Fruit fly (Drosophila melanogaster): Measurements from ENCODE around the gene Sap-r.

Gene Sap-r

DNA sequence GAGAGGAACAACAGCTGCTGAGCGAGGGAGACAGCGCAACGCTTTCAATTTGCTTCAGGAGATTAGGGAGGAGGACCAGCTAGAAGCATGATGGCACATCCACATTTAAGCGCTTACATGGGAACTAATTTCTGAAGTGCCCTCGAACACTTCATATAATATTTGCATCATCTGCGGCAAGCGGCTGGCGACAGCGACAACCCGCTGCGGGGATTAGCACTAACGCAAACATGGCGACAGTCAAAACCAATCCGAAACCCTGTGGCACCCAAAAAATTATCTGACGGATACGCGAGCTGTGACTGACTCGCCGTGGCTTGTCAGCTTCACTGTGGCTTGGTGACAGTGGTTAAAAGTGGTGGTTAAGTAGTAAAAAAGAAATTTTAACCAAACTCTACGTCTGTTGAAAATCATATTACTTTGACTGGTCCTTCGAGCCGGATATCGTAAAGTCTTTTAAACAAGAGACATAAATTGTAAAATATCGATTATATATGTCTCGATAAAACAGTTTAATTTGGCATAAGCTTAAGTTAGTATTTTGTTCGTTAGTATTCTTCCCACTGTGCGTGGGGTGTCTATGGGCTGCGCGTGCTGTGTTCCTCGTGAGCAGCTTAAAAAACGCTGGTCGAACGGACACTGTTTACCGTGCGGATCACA is 28.8 kb downstream of the Sap-r start (continued):
- TF ChIP-seq Sox100B (GFP tag; optimal IDR thresholded peaks at IDR 0.05): peak; percentile 13
- TF ChIP-seq Lim3 (GFP tag; IDR thresholded peaks at IDR 0.05): no peak
- TF ChIP-seq pzg (GFP tag; optimal IDR thresholded peaks at IDR 0.05): no peak
- TF ChIP-seq lab (GFP tag; optimal IDR thresholded peaks at IDR 0.05): peak; percentile 35
- no peak for TF ChIP-seq CG6654 (GFP tag; optimal IDR thresholded peaks at IDR 0.05)
- TF ChIP-seq CG1647 (GFP tag; optimal IDR thresholded peaks at IDR 0.05): no peak
- TF ChIP-seq ase (GFP tag; IDR thresholded peaks at IDR 0.05): no peak
- TF ChIP-seq insv (GFP tag; optimal IDR thresholded peaks at IDR 0.05): no peak
- no peak for TF ChIP-seq CG10274 (GFP tag; optimal IDR thresholded peaks at IDR 0.05)
- peak; percentile 28 for TF ChIP-seq CG2712 (tag; optimal IDR thresholded peaks at IDR 0.05)
- no peak for TF ChIP-seq Doc3 (GFP tag; IDR thresholded peaks at IDR 0.05; ENCODE audit: partially characterized antibody)
- no peak for TF ChIP-seq zen (tag; optimal IDR thresholded peaks at IDR 0.05)
- no peak for TF ChIP-seq CG3726 (GFP tag; IDR thresholded peaks at IDR 0.05)
- no peak for TF ChIP-seq zf30C (GFP tag; optimal IDR thresholded peaks at IDR 0.05)
- no peak for TF ChIP-seq Asciz (GFP tag; optimal IDR thresholded peaks at IDR 0.05)
- peak; percentile 54 for TF ChIP-seq CG10979 (tag; optimal IDR thresholded peaks at IDR 0.05)
- TF ChIP-seq Myb (GFP tag; optimal IDR thresholded peaks at IDR 0.05): no peak
- no peak for TF ChIP-seq cad (GFP tag; optimal IDR thresholded peaks at IDR 0.05)
- no peak for TF ChIP-seq caup (GFP tag; optimal IDR thresholded peaks at IDR 0.05; ENCODE audit: severe bottlenecking)
- no peak for TF ChIP-seq CG4282 (GFP tag; optimal IDR thresholded peaks at IDR 0.05)
- TF ChIP-seq psq (GFP tag; optimal IDR thresholded peaks at IDR 0.05): no peak
- no peak for TF ChIP-seq btn (GFP tag; optimal IDR thresholded peaks at IDR 0.05)
- no peak for TF ChIP-seq CG10543 (GFP tag; optimal IDR thresholded peaks at IDR 0.05)
- no peak for TF ChIP-seq dm (GFP tag; optimal IDR thresholded peaks at IDR 0.05)
- TF ChIP-seq Gug (GFP tag; IDR thresholded peaks at IDR 0.05): no peak
- TF ChIP-seq run (tag; optimal IDR thresholded peaks at IDR 0.05): no peak
- no peak for TF ChIP-seq CG12299 (tag; optimal IDR thresholded peaks at IDR 0.05)
- no peak for TF ChIP-seq CG12236 (GFP tag; optimal IDR thresholded peaks at IDR 0.05)
- TF ChIP-seq Poxn (GFP tag; IDR thresholded peaks at IDR 0.05): no peak
- peak; percentile 25 for TF ChIP-seq CG9727 (GFP tag; optimal IDR thresholded peaks at IDR 0.05)
- peak; percentile 10 for TF ChIP-seq org-1 (GFP tag; optimal IDR thresholded peaks at IDR 0.05)
- TF ChIP-seq slbo (GFP tag; IDR thresholded peaks at IDR 0.05): no peak
- TF ChIP-seq al (GFP tag; IDR thresholded peaks at IDR 0.05): no peak
- no peak for TF ChIP-seq CG17829 (tag; optimal IDR thresholded peaks at IDR 0.05)
- TF ChIP-seq grau (tag; optimal IDR thresholded peaks at IDR 0.05): no peak
- TF ChIP-seq Chrac-16 (GFP tag; optimal IDR thresholded peaks at IDR 0.05): no peak
- no peak for TF ChIP-seq CG6254 (GFP tag; optimal IDR thresholded peaks at IDR 0.05)
- no peak for TF ChIP-seq repo (GFP tag; optimal IDR thresholded peaks at IDR 0.05)
- no peak for TF ChIP-seq Doc2 (GFP tag; IDR thresholded peaks at IDR 0.05)
- no peak for TF ChIP-seq CG16863 (GFP tag; optimal IDR thresholded peaks at IDR 0.05)
- TF ChIP-seq mam (GFP tag; optimal IDR thresholded peaks at IDR 0.05): no peak
- no peak for TF ChIP-seq Dref (GFP tag; IDR thresholded peaks at IDR 0.05)
- TF ChIP-seq kah (GFP tag; optimal IDR thresholded peaks at IDR 0.05): no peak
- TF ChIP-seq CG10321 (GFP tag; IDR thresholded peaks at IDR 0.05): no peak
- TF ChIP-seq bab2 (GFP tag; optimal IDR thresholded peaks at IDR 0.05): no peak
- TF ChIP-seq ham (GFP tag; IDR thresholded peaks at IDR 0.05): no peak
- TF ChIP-seq sima (GFP tag; optimal IDR thresholded peaks at IDR 0.05): no peak
- no peak for TF ChIP-seq CG34422 (GFP tag; IDR thresholded peaks at IDR 0.05)
- no peak for TF ChIP-seq fru (optimal IDR thresholded peaks at IDR 0.05)
- no peak for TF ChIP-seq wek (GFP tag; optimal IDR thresholded peaks at IDR 0.05)
- no peak for TF ChIP-seq CG4404 (GFP tag; IDR thresholded peaks at IDR 0.05)
- no peak for TF ChIP-seq odd (GFP tag; optimal IDR thresholded peaks at IDR 0.05)
